Fruit fly (Drosophila melanogaster): ENCODE data around the gene Hsp23.

Hsp23 gene

DNA sequence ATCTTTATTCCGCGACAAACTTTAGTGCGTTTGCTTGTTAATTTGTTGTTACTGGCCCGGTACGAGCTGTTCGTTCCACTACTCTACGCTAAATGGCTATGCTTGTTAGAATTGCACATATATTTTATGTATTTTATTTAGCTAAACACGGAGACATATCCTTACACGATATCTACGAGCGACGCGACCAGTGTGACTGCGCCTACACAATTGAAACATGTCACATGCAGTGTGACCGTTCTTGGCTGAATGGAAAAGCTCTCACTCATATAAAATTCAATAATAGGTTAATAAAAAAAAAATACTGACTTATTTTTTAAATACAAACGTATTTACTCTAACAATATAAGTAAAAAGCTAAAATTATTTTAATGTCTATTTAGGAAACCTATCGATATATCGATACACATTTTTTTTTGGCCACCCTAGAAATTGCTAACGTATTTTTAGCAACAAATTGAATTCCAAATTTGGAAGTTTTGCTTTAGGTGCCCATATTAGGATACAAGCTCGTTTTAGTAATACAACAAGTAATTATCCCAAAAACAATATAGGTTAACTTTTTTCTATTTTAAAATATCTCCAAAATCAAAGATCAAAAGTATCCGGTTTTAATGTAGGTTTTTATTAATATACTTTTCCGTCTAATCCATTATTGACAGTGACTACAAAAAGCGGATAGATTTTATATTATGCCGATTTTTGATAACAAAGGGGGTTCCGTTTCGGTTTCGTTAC is 17.5 kb downstream of the Hsp23 start, which contains the start of gene CG4080 (continued):
- TF ChIP-seq pan (optimal IDR thresholded peaks at IDR 0.05) (no peak), pan (GFP tag; optimal IDR thresholded peaks at IDR 0.05 in 1 of 2, IDR thresholded peaks at IDR 0.05 in 1 of 2) (peak in 1 of 2 experiments; percentile 7), BEAF-32 (GFP tag; optimal IDR thresholded peaks at IDR 0.05) (peak; percentile 86), CG11560 (tag; IDR thresholded peaks at IDR 0.05) (no peak), TFAM (GFP tag; optimal IDR thresholded peaks at IDR 0.05) (no peak), sens (GFP tag) (peak; percentile 88), Optix (GFP tag; IDR thresholded peaks at IDR 0.05) (no peak), otp (GFP tag; IDR thresholded peaks at IDR 0.05) (peak; percentile 27; the same call in 1 of the 3 replicates), twi (tag; optimal IDR thresholded peaks at IDR 0.05) (peak; percentile 29), schlank (tag; optimal IDR thresholded peaks at IDR 0.05) (no peak), zen2 (GFP tag; IDR thresholded peaks at IDR 0.05; ENCODE audit: partially characterized antibody) (no peak; the same call in 2 of the 3 replicates), Usf (GFP tag; optimal IDR thresholded peaks at IDR 0.05) (no peak), abd-A (tag; optimal IDR thresholded peaks at IDR 0.05) (peak; percentile 3), CG6854 (GFP tag; optimal IDR thresholded peaks at IDR 0.05) (no peak), exex (tag; optimal IDR thresholded peaks at IDR 0.05) (peak; percentile 1), CG10267 (tag; optimal IDR thresholded peaks at IDR 0.05) (peak; percentile 70), emc (GFP tag; optimal IDR thresholded peaks at IDR 0.05) (no peak), CG43689 (GFP tag; IDR thresholded peaks at IDR 0.05) (no peak), Xbp1 (GFP tag; optimal IDR thresholded peaks at IDR 0.05) (peak; percentile 19), HmgD (GFP tag; optimal IDR thresholded peaks at IDR 0.05) (no peak), unpg (GFP tag; optimal IDR thresholded peaks at IDR 0.05) (peak; percentile 37), CG9215 (GFP tag; IDR thresholded peaks at IDR 0.05) (no peak), MTF-1 (GFP tag; optimal IDR thresholded peaks at IDR 0.05; ENCODE audit: borderline replicate concordance) (peak; percentile 7), p53 (GFP tag; optimal IDR thresholded peaks at IDR 0.05) (no peak), Oli (tag; optimal IDR thresholded peaks at IDR 0.05) (no peak), unc-4 (GFP tag; IDR thresholded peaks at IDR 0.05; ENCODE audit: partially characterized antibody) (peak; percentile 88), PHDP (tag; optimal IDR thresholded peaks at IDR 0.05) (peak; percentile 43), sqz (GFP tag; optimal IDR thresholded peaks at IDR 0.05) (peak; percentile 32), CG14965 (GFP tag; optimal IDR thresholded peaks at IDR 0.05; ENCODE audit: borderline replicate concordance) (no peak), wek (GFP tag; optimal IDR thresholded peaks at IDR 0.05) (peak; percentile 10), ro (GFP tag; IDR thresholded peaks at IDR 0.05) (no peak), CG32532 (GFP tag; IDR thresholded peaks at IDR 0.05) (0 out of 2 replicates have a peak, but pooled peaks have one; percentile 7), CG4617 (GFP tag; optimal IDR thresholded peaks at IDR 0.05; ENCODE audit: borderline replicate concordance) (peak; percentile 56), crp (GFP tag; optimal IDR thresholded peaks at IDR 0.05) (peak in 1 of 2 experiments; percentile 4), Rx (GFP tag; IDR thresholded peaks at IDR 0.05) (no peak), CG6175 (GFP tag; IDR thresholded peaks at IDR 0.05) (no peak), CG11398 (GFP tag; optimal IDR thresholded peaks at IDR 0.05) (no peak), D (optimal IDR thresholded peaks at IDR 0.05) (no peak), D (GFP tag; optimal IDR thresholded peaks at IDR 0.05) (no peak), Dip3 (GFP tag; optimal IDR thresholded peaks at IDR 0.05) (peak; percentile 23), CG18011 (GFP tag; optimal IDR thresholded peaks at IDR 0.05) (peak; percentile 13), CG8478 (optimal IDR thresholded peaks at IDR 0.05) (no peak), so (GFP tag; IDR thresholded peaks at IDR 0.05) (0 out of 3 replicates have a peak, but pooled peaks have one; percentile 45), CG7271 (tag; optimal IDR thresholded peaks at IDR 0.05) (no peak), cwo (GFP tag; optimal IDR thresholded peaks at IDR 0.05) (no peak), Ravus (GFP tag; IDR thresholded peaks at IDR 0.05) (no peak), NFAT (GFP tag; IDR thresholded peaks at IDR 0.05) (no peak), D19B (GFP tag; optimal IDR thresholded peaks at IDR 0.05) (no peak), CG15601 (tag; optimal IDR thresholded peaks at IDR 0.05) (peak; percentile 57), CG15011 (GFP tag; optimal IDR thresholded peaks at IDR 0.05) (no peak)

Measured in whole organism, embryonic.